Fruit fly (Drosophila melanogaster) whole organism, adult: ENCODE data around the gene CG10029.

ENCODE experiments used
- CG11617 ChIP-seq: fragments of 200-800 bp; sonication (Bioruptor generic); optimal IDR thresholded peaks from 2 replicates; lab custom pipeline; 2017; ENCODE audit warnings: mild to moderate bottlenecking, missing biosample characterization, missing genetic modification reagents, missing genetic modification characterization
- CG12768 ChIP-seq: fragments of 200-800 bp; sonication (Bioruptor generic); optimal IDR thresholded peaks from 2 replicates; lab custom pipeline; 2017; ENCODE audit warnings: missing biosample characterization, missing genetic modification characterization, mild to moderate bottlenecking, moderate library complexity, missing genetic modification reagents
- CG14711 ChIP-seq: fragments of 200-800 bp; sonication (Bioruptor generic); optimal IDR thresholded peaks from 2 replicates; lab custom pipeline; 2018; ENCODE audit warnings: missing biosample characterization, mild to moderate bottlenecking, missing genetic modification characterization, moderate library complexity
- CG1620 ChIP-seq: fragments of 200-800 bp; sonication (Bioruptor generic); optimal IDR thresholded peaks from 2 replicates; lab custom pipeline; 2016; ENCODE audit warnings: missing biosample characterization, missing genetic modification characterization
- CG33017 ChIP-seq: fragments of 200-800 bp; sonication (Bioruptor generic); optimal IDR thresholded peaks from 2 replicates; lab custom pipeline; 2018; ENCODE audit warnings: missing biosample characterization, mild to moderate bottlenecking, missing genetic modification characterization, moderate library complexity
- CG5204 ChIP-seq: fragments of 200-800 bp; sonication (Bioruptor generic); optimal IDR thresholded peaks from 2 replicates; lab custom pipeline; 2016; ENCODE audit warnings: missing biosample characterization, missing genetic modification characterization
- CG7045 ChIP-seq: fragments of 200-800 bp; sonication (Bioruptor generic); optimal IDR thresholded peaks from 2 replicates; lab custom pipeline; 2017; ENCODE audit warnings: missing biosample characterization, mild to moderate bottlenecking, missing genetic modification characterization
- CG7101 ChIP-seq: fragments of 200-800 bp; sonication (Bioruptor generic); optimal IDR thresholded peaks from 2 replicates; lab custom pipeline; 2018; ENCODE audit warnings: missing biosample characterization, mild to moderate bottlenecking, missing genetic modification characterization, moderate library complexity
- Clk ChIP-seq: fragments of 200-800 bp; sonication (Bioruptor generic); optimal IDR thresholded peaks from 2 replicates; lab custom pipeline; 2017; ENCODE audit warnings: missing biosample characterization, missing genetic modification characterization
- Crg-1 ChIP-seq: fragments of 200-800 bp; sonication (Bioruptor generic); optimal IDR thresholded peaks from 2 replicates; lab custom pipeline; 2016; ENCODE audit warnings: missing biosample characterization, missing genetic modification characterization
- Hr96 ChIP-seq: fragments of 200-800 bp; sonication (Bioruptor generic); optimal IDR thresholded peaks from 2 replicates; lab custom pipeline; 2016; ENCODE audit warnings: missing biosample characterization, missing genetic modification characterization
- Mnt ChIP-seq: fragments of 200-800 bp; sonication (Bioruptor generic); optimal IDR thresholded peaks from 2 replicates; lab custom pipeline; 2016; ENCODE audit warnings: missing biosample characterization, mild to moderate bottlenecking, missing genetic modification characterization
- bab1 ChIP-seq: fragments of 200-800 bp; sonication (Bioruptor generic); optimal IDR thresholded peaks from 3 replicates; lab custom pipeline; 2019; ENCODE audit warnings: missing biosample characterization, mild to moderate bottlenecking, missing genetic modification characterization, moderate library complexity
- cic ChIP-seq: fragments of 200-800 bp; sonication (Bioruptor generic); optimal IDR thresholded peaks from 2 replicates; lab custom pipeline; 2017; ENCODE audit warnings: missing biosample characterization, mild to moderate bottlenecking, missing genetic modification characterization, moderate library complexity
- cnc ChIP-seq, 2 experiments: fragments of >200 bp; optimal IDR thresholded peaks; 2 replicates each; lab custom pipeline; 2017
- kay ChIP-seq: fragments of 200-800 bp; sonication (Bioruptor generic); peaks from one replicate; lab custom pipeline; 2016; ENCODE audit warnings: missing biosample characterization, missing genetic modification characterization, borderline replicate concordance
- ovo ChIP-seq: fragments of 200-800 bp; sonication (Bioruptor generic); optimal IDR thresholded peaks from 2 replicates; lab custom pipeline; 2016; ENCODE audit warnings: missing biosample characterization, missing genetic modification characterization
- pad ChIP-seq: fragments of 200-800 bp; sonication (Bioruptor generic); optimal IDR thresholded peaks from 3 replicates; lab custom pipeline; 2017; ENCODE audit warnings: missing biosample characterization, missing genetic modification characterization, mild to moderate bottlenecking, moderate library complexity, missing genetic modification reagents
- tj ChIP-seq: fragments of 200-800 bp; sonication (Bioruptor generic); optimal IDR thresholded peaks from 3 replicates; lab custom pipeline; 2017; ENCODE audit warnings: missing biosample characterization, mild to moderate bottlenecking, missing genetic modification characterization, moderate library complexity
- toe ChIP-seq: fragments of 200-800 bp; sonication (Bioruptor generic); optimal IDR thresholded peaks from 2 replicates; lab custom pipeline; 2016; ENCODE audit warnings: missing biosample characterization, missing genetic modification characterization

Gene CG10029

dm6 chr3R:7334613-7335012, 17.6 kb upstream of the CG10029 start:
- TF ChIP-seq pad (no peak), Clk (GFP tag; lab: Kevin White, UChicago) (no peak), cic (GFP tag; lab: Kevin White, UChicago) (no peak), CG12768 (GFP tag; lab: Kevin White, UChicago) (no peak), CG11617 (GFP tag; lab: Kevin White, UChicago) (no peak), ovo (no peak), CG33017 (tag; lab: Kevin White, UChicago) (no peak), bab1 (no peak), CG14711 (tag; lab: Kevin White, UChicago) (no peak), cnc (optimal IDR thresholded peaks at IDR 0.05; lab: Kevin White, UChicago) (no peak), Mnt (no peak), tj (GFP tag; lab: Kevin White, UChicago) (no peak), toe (GFP tag; lab: Kevin White, UChicago) (no peak), kay (GFP tag; lab: Kevin White, UChicago) (no peak), CG1620 (GFP tag; lab: Kevin White, UChicago) (no peak), Crg-1 (GFP tag; lab: Kevin White, UChicago) (no peak), CG7045 (GFP tag; lab: Kevin White, UChicago) (no peak), CG5204 (GFP tag; lab: Kevin White, UChicago) (no peak), Hr96 (GFP tag; lab: Kevin White, UChicago) (no peak), CG7101 (tag; lab: Kevin White, UChicago) (no peak)

DNA sequence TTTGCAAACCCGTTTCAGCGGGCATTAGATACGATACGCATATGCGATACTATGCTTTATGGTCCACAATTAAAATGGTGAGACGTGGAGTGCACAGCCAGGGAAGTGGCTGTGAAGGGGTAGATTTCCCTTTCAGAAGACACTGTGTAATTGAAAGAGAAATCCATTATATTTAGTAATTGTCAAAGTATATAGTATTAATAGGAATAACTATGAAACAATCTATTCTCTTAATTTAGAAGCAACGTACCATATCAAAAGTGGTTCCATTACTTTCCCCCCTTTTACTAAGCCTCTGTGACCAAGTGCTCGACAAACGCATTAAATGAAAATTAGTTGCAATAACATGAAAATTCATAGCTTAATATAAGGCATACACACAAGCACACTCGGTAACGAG, 13.7 kb upstream of the CG10029 start:
- TF ChIP-seq CG1620 (GFP tag; lab: Kevin White, UChicago) (no peak), toe (GFP tag; lab: Kevin White, UChicago) (peak; percentile 19), CG7101 (tag; lab: Kevin White, UChicago) (no peak)

- no peak for TF ChIP-seq Mnt
- TF ChIP-seq CG5204 (GFP tag; lab: Kevin White, UChicago), result no peak
- no peak for TF ChIP-seq CG1620 (GFP tag; lab: Kevin White, UChicago)
- no peak for TF ChIP-seq Hr96 (GFP tag; lab: Kevin White, UChicago)
- no peak for TF ChIP-seq pad
- TF ChIP-seq ovo, result no peak
- no peak for TF ChIP-seq cnc (optimal IDR thresholded peaks at IDR 0.05; lab: Kevin White, UChicago)
- TF ChIP-seq Clk (GFP tag; lab: Kevin White, UChicago), result no peak
- TF ChIP-seq CG11617 (GFP tag; lab: Kevin White, UChicago), result no peak
- TF ChIP-seq Crg-1 (GFP tag; lab: Kevin White, UChicago), result no peak
- no peak for TF ChIP-seq tj (GFP tag; lab: Kevin White, UChicago)
Observed at dm6 chr3R:7326200-7326599, 9.2 kb upstream of the CG10029 start.

dm6 chr3R:7322549-7322948, 5.5 kb upstream of the CG10029 start:
- TF ChIP-seq CG1620 (GFP tag; lab: Kevin White, UChicago) (no peak), kay (GFP tag; lab: Kevin White, UChicago) (no peak), ovo (no peak), Crg-1 (GFP tag; lab: Kevin White, UChicago) (no peak), pad (no peak), CG33017 (tag; lab: Kevin White, UChicago) (no peak), CG5204 (GFP tag; lab: Kevin White, UChicago) (no peak), cnc (optimal IDR thresholded peaks at IDR 0.05; lab: Kevin White, UChicago) (no peak), tj (GFP tag; lab: Kevin White, UChicago) (no peak), bab1 (no peak), cic (GFP tag; lab: Kevin White, UChicago) (no peak)

- TF ChIP-seq Crg-1 (GFP tag; lab: Kevin White, UChicago) (no peak), CG5204 (GFP tag; lab: Kevin White, UChicago) (no peak), Mnt (no peak), Clk (GFP tag; lab: Kevin White, UChicago) (no peak), CG7045 (GFP tag; lab: Kevin White, UChicago) (no peak), CG14711 (tag; lab: Kevin White, UChicago) (no peak)
Observed at dm6 chr3R:7313034-7313433, 4.0 kb downstream of the CG10029 start.

dm6 chr3R:7310576-7310975, 6.4 kb downstream of the CG10029 start:
- TF ChIP-seq pad (no peak), kay (GFP tag; lab: Kevin White, UChicago) (peak; percentile 18)

DNA sequence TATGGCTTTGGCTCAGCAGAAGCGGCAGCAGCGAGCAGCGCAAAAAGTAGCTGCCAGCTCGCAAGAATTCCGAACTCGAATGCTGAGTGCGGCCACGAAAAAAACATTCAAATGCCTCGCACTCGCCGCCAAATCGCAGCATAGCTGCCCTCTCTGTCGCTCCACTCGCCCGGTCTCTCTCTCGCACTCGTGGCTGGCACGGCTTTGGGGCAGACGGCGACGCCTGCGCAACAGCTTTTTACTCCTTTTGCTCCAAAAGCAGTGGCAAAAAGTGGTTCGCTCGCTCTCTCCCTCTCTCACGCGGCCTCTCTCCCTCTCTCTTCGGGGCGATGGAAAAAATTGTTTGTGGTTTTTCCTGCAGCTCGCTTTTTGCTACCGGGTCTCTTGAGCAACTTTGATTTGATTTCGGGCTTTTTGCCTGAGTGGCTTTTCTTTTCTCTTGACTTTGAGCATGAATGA, 7.4 kb downstream of the CG10029 start, which contains the start of gene rn:
Gene rn (minus strand): TSS at position 51 of the 459 bp plus-strand sequence.
- TF ChIP-seq pad, result no peak
- no peak for TF ChIP-seq CG33017 (tag; lab: Kevin White, UChicago)
- no peak for TF ChIP-seq CG7101 (tag; lab: Kevin White, UChicago)
- no peak for TF ChIP-seq Hr96 (GFP tag; lab: Kevin White, UChicago)
- TF ChIP-seq Crg-1 (GFP tag; lab: Kevin White, UChicago), result no peak
- no peak for TF ChIP-seq CG1620 (GFP tag; lab: Kevin White, UChicago)
- no peak for TF ChIP-seq kay (GFP tag; lab: Kevin White, UChicago)
- no peak for TF ChIP-seq ovo
- no peak for TF ChIP-seq CG11617 (GFP tag; lab: Kevin White, UChicago)
- TF ChIP-seq Clk (GFP tag; lab: Kevin White, UChicago), result no peak
- TF ChIP-seq tj (GFP tag; lab: Kevin White, UChicago), result no peak
- TF ChIP-seq Mnt, result no peak
- no peak for TF ChIP-seq CG12768 (GFP tag; lab: Kevin White, UChicago)
- TF ChIP-seq CG7045 (GFP tag; lab: Kevin White, UChicago), result no peak
- no peak for TF ChIP-seq toe (GFP tag; lab: Kevin White, UChicago)
